Worm (Caenorhabditis elegans) whole organism, L4 larva: Measurements from ENCODE around the gene prx-2.

Experiments
- aly-2 ChIP-seq: sonication (generic microtip); optimal IDR thresholded peaks from 2 replicates; lab custom pipeline; 2018; ENCODE audit warnings: missing biosample characterization, missing genetic modification characterization
- attf-4 ChIP-seq: sonication (generic microtip); optimal IDR thresholded peaks from 3 replicates; lab custom pipeline; 2017; ENCODE audit warnings: missing biosample characterization, missing genetic modification characterization
- ceh-62 ChIP-seq: sonication (generic microtip); optimal IDR thresholded peaks from 2 replicates; lab custom pipeline; 2017; ENCODE audit warnings: missing biosample characterization, missing genetic modification characterization
- dmd-9 ChIP-seq: fragments of 200-800 bp; sonication (Bioruptor generic); IDR thresholded peaks from 2 replicates; pipeline ENCODE4 v1.3.6; 2022; ENCODE audit warnings: missing genetic modification reagents, missing genetic modification characterization, missing compliant biosample characterization
- gei-8 ChIP-seq: fragments of 200-800 bp; sonication (Bioruptor generic); optimal IDR thresholded peaks from 2 replicates; lab custom pipeline; 2018; ENCODE audit warnings: mild to moderate bottlenecking, missing genetic modification characterization, missing compliant biosample characterization
- jun-1 ChIP-seq: fragments of 150-350 bp; optimal IDR thresholded peaks from 2 replicates; lab custom pipeline; 2014; ENCODE audit warnings: missing biosample characterization, missing genetic modification reagents, missing genetic modification characterization
- lin-39 ChIP-seq: fragments of 150-350 bp; optimal IDR thresholded peaks from 2 replicates; lab custom pipeline; 2014; ENCODE audit warnings: missing biosample characterization, missing genetic modification reagents, missing genetic modification characterization
- nhr-11 ChIP-seq: fragments of 150-350 bp; optimal IDR thresholded peaks from 2 replicates; lab custom pipeline; 2014; ENCODE audit warnings: missing biosample characterization, missing genetic modification characterization

DNA sequence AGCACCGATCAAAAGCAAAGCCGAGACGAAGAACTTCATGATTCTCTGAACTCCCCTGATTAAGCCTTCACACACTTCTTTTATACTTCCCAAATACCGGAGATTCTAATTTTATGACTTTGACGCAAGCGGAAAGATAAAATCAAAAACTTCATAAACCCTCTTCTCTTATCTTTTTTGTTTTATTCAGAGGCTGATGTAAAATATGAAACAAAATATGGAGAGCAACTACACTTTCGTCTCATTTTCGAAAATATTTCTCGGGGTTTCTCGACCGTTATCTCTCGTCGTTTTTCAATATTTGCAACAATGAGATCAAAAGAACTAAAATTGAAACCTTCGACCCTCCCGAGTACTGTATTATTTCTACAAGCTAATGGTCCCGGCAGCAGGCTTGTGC lies 20.9 kb upstream of the prx-2 start, which contains the start of gene lys-4:
- no peak for TF ChIP-seq jun-1
- TF ChIP-seq nhr-11 (tag; lab: Kevin White, UChicago) = no peak
- no peak for TF ChIP-seq lin-39 (tag; lab: Kevin White, UChicago)
- no peak for TF ChIP-seq ceh-62 (tag; lab: Kevin White, UChicago)
- no peak for TF ChIP-seq attf-4 (tag; lab: Kevin White, UChicago)
- no peak for TF ChIP-seq aly-2 (tag; lab: Kevin White, UChicago)
- TF ChIP-seq dmd-9 = no peak
- no peak for TF ChIP-seq gei-8 (GFP tag; lab: Kevin White, UChicago)
